Worm (Caenorhabditis elegans) whole organism, early embryonic: ENCODE data around the gene Y60A3A.21.

Experiments used
- B0310.2 ChIP-seq: sonication (generic microtip); optimal IDR thresholded peaks from 2 replicates; lab custom pipeline; 2016; ENCODE audit warnings: mild to moderate bottlenecking, missing genetic modification characterization, missing compliant biosample characterization
- F13C5.2 ChIP-seq: sonication (generic microtip); optimal IDR thresholded peaks from 2 replicates; lab custom pipeline; 2017; ENCODE audit warnings: mild to moderate bottlenecking, missing genetic modification characterization, inconsistent platforms, missing compliant biosample characterization
- aly-1 ChIP-seq: sonication (generic microtip); optimal IDR thresholded peaks from 2 replicates; lab custom pipeline; 2016; ENCODE audit warnings: missing genetic modification characterization, missing compliant biosample characterization
- ama-1 ChIP-seq: fragments of 150-350 bp; optimal IDR thresholded peaks from 2 replicates; lab custom pipeline; 2014
- ets-7 ChIP-seq: sonication (generic microtip); optimal IDR thresholded peaks from 2 replicates; lab custom pipeline; 2016; ENCODE audit warnings: missing genotype, missing genetic modification characterization, missing compliant biosample characterization
- flt-1 ChIP-seq: fragments of 200-800 bp; sonication (Bioruptor generic); IDR thresholded peaks from 2 replicates; pipeline ENCODE4 v1.3.6; 2022; ENCODE audit warnings: missing genetic modification characterization, missing compliant biosample characterization
- hnd-1 ChIP-seq: sonication (generic microtip); optimal IDR thresholded peaks from 2 replicates; lab custom pipeline; 2016; ENCODE audit warnings: missing genetic modification characterization, missing compliant biosample characterization
- pes-1 ChIP-seq: fragments of 200-800 bp; sonication (Bioruptor generic); IDR thresholded peaks from 2 replicates; pipeline ENCODE4 v1.3.6; 2022; ENCODE audit warnings: missing genetic modification reagents, missing genetic modification characterization, missing compliant biosample characterization
- scrt-1 ChIP-seq: fragments of 200-800 bp; sonication (Bioruptor generic); IDR thresholded peaks from 2 replicates; pipeline ENCODE4 v1.3.6; 2022; ENCODE audit warnings: missing genetic modification characterization, missing compliant biosample characterization
- tbx-11 ChIP-seq: fragments of 200-800 bp; sonication (Bioruptor generic); IDR thresholded peaks from 2 replicates; pipeline ENCODE4 v1.3.6; 2022; ENCODE audit warnings: missing genetic modification characterization, missing compliant biosample characterization
- tbx-37 ChIP-seq: fragments of 200-800 bp; sonication (Bioruptor generic); conservative IDR thresholded peaks from 2 replicates; pipeline ENCODE4 v1.3.6; 2022; ENCODE audit warnings: missing genetic modification reagents, missing genetic modification characterization, missing compliant biosample characterization

DNA sequence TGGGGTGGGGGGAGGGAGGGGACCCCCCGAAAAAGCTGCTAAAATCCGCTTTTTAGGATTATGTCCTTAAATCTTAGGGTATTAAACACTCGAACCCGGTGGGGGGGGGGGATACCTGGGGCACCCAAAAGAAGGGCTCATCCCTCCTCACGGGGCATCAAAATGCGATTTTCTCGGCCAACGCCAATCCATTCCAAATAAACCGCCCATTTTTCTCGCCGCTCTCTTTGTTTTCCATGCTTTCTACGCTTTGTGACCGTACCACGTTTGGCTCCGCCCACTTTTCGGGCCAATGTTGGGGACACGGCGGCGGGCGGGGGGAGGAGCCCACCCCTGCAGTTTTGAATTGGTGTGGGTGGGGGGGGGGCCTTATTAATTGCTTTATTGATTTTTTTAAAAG lies 49.7 kb downstream of the Y60A3A.21 start:
- TF ChIP-seq ama-1 (lab: Kevin White, UChicago) (no peak), aly-1 (tag; lab: Kevin White, UChicago) (no peak), ets-7 (tag; lab: Kevin White, UChicago) (no peak), F13C5.2 (tag; lab: Kevin White, UChicago) (no peak), scrt-1 (GFP tag; lab: Robert Waterston, UW) (0 out of 2 replicates have a peak, but pooled peaks have one; percentile 44), tbx-11 (GFP tag; lab: Robert Waterston, UW) (no peak), flt-1 (no peak), hnd-1 (tag; lab: Kevin White, UChicago) (no peak), B0310.2 (tag; lab: Kevin White, UChicago) (no peak), pes-1 (GFP tag; lab: Robert Waterston, UW) (0 out of 2 replicates have a peak, but pooled peaks have one; percentile 11), tbx-37 (GFP tag; lab: Robert Waterston, UW) (no peak)
